Worm (Caenorhabditis elegans) whole organism, L4 larva: ENCODE measurements around the gene C48D5.3.

Source experiments
- R02D3.7 ChIP-seq: fragments of 150-350 bp; sonication (generic microtip); optimal IDR thresholded peaks from 3 replicates; lab custom pipeline; 2014; ENCODE audit warnings: missing biosample characterization, missing genetic modification characterization
- dpl-1 ChIP-seq: fragments of 150-350 bp; optimal IDR thresholded peaks from 2 replicates; lab custom pipeline; 2014; ENCODE audit warnings: missing biosample characterization, missing genetic modification reagents, missing genetic modification characterization
- jun-1 ChIP-seq: fragments of 150-350 bp; optimal IDR thresholded peaks from 2 replicates; lab custom pipeline; 2014; ENCODE audit warnings: missing biosample characterization, missing genetic modification reagents, missing genetic modification characterization
- lin-15B ChIP-seq: fragments of 150-350 bp; sonication (generic microtip); optimal IDR thresholded peaks from 3 replicates; lab custom pipeline; 2014; ENCODE audit warnings: missing biosample characterization, missing genetic modification characterization
- lin-38 ChIP-seq: fragments of 200-800 bp; sonication (Bioruptor generic); IDR thresholded peaks from 2 replicates; pipeline ENCODE4 v1.3.6; 2022; ENCODE audit warnings: missing genetic modification reagents, missing genetic modification characterization, missing compliant biosample characterization
- lsy-2 ChIP-seq, 2 experiments: fragments of 150-350 bp in 1 of 2; sonication (generic microtip) in 1 of 2; optimal IDR thresholded peaks; 2 replicates each; lab custom pipeline; 2014 to 2017; ENCODE audit warnings: missing biosample characterization in 2 of 2, missing genetic modification characterization in 2 of 2
- nhr-237 ChIP-seq: sonication (generic microtip); optimal IDR thresholded peaks from 2 replicates; lab custom pipeline; 2017; ENCODE audit warnings: missing biosample characterization, missing genetic modification characterization
- nhr-25 ChIP-seq: sonication (generic microtip); optimal IDR thresholded peaks from 2 replicates; lab custom pipeline; 2017; ENCODE audit warnings: missing genetic modification characterization, mild to moderate bottlenecking, missing compliant biosample characterization, antibody characterized with exemption, moderate library complexity, borderline replicate concordance; ENCODE audit not compliant: insufficient read depth
- nhr-41 ChIP-seq: fragments of 200-800 bp; sonication (Bioruptor generic); IDR thresholded peaks from 2 replicates; pipeline ENCODE4 v1.3.6; 2022; ENCODE audit warnings: missing genetic modification reagents, missing genetic modification characterization, missing compliant biosample characterization

ce11 chrIII:3619621-3620261 is 38.2 kb upstream of the C48D5.3 start:
- TF ChIP-seq dpl-1 (GFP tag; lab: Kevin White, UChicago) (no peak), R02D3.7 (tag; lab: Kevin White, UChicago) (no peak), nhr-41 (no peak), nhr-237 (tag; lab: Kevin White, UChicago) (no peak), nhr-25 (tag; lab: Kevin White, UChicago) (no peak), lin-38 (GFP tag; lab: Robert Waterston, UW) (no peak), jun-1 (tag; lab: Kevin White, UChicago) (no peak), lin-15B (no peak), lsy-2 (tag; optimal IDR thresholded peaks at IDR 0.05; lab: Kevin White, UChicago) (no peak)
